Fruit fly (Drosophila melanogaster) whole organism, embryonic: Measurements from ENCODE around the gene CG31103.

Experiments
- Adf1 ChIP-seq: fragments of 200-800 bp; sonication (Bioruptor generic); IDR thresholded peaks from 2 replicates; pipeline ENCODE4 v1.3.6; 2022; ENCODE audit warnings: missing biosample characterization, missing genetic modification characterization
- BEAF-32 ChIP-seq: fragments of 200-800 bp; sonication (Bioruptor generic); optimal IDR thresholded peaks from 3 replicates; lab custom pipeline; 2017; ENCODE audit warnings: missing biosample characterization, missing genetic modification characterization, mild to moderate bottlenecking, moderate library complexity, missing genetic modification reagents
- Bgb ChIP-seq: fragments of 200-800 bp; sonication (Bioruptor generic); IDR thresholded peaks from 2 replicates; pipeline ENCODE4 v1.3.6; 2022; ENCODE audit warnings: missing biosample characterization, missing genetic modification characterization; ENCODE audit not compliant: partially characterized antibody
- CG11560 ChIP-seq: fragments of 200-800 bp; sonication (Bioruptor generic); IDR thresholded peaks from 3 replicates; pipeline ENCODE4 v1.3.6; 2022; ENCODE audit warnings: missing biosample characterization, missing genetic modification characterization
- CG12391 ChIP-seq: fragments of 200-800 bp; sonication (Bioruptor generic); optimal IDR thresholded peaks from 3 replicates; lab custom pipeline; 2018; ENCODE audit warnings: missing biosample characterization, mild to moderate bottlenecking, missing genetic modification characterization, moderate library complexity
- CG12769 ChIP-seq: fragments of 200-800 bp; sonication (Bioruptor generic); optimal IDR thresholded peaks from 2 replicates; lab custom pipeline; 2019; ENCODE audit warnings: missing biosample characterization, mild to moderate bottlenecking, missing genetic modification characterization, moderate library complexity
- CG13287 ChIP-seq: fragments of 200-800 bp; sonication (Bioruptor generic); IDR thresholded peaks from 2 replicates; pipeline ENCODE4 v1.3.6; 2022; ENCODE audit warnings: missing biosample characterization, missing genetic modification characterization; ENCODE audit not compliant: partially characterized antibody
- CG13894 ChIP-seq: fragments of 200-800 bp; sonication (Bioruptor generic); optimal IDR thresholded peaks from 3 replicates; lab custom pipeline; 2018; ENCODE audit warnings: missing biosample characterization, mild to moderate bottlenecking, missing genetic modification characterization, moderate library complexity
- CG16779 ChIP-seq: fragments of 200-800 bp; sonication (Bioruptor generic); IDR thresholded peaks from 2 replicates; pipeline ENCODE4 v1.3.6; 2022; ENCODE audit warnings: missing biosample characterization, missing genetic modification characterization
- CG17568 ChIP-seq: fragments of 200-800 bp; sonication (Bioruptor generic); optimal IDR thresholded peaks from 2 replicates; lab custom pipeline; 2018; ENCODE audit warnings: missing biosample characterization, mild to moderate bottlenecking, missing genetic modification characterization, moderate library complexity
- CG2116 ChIP-seq: fragments of 200-800 bp; sonication (Bioruptor generic); optimal IDR thresholded peaks from 3 replicates; lab custom pipeline; 2018; ENCODE audit warnings: missing biosample characterization, mild to moderate bottlenecking, missing genetic modification characterization
- CG30431 ChIP-seq: fragments of 200-800 bp; sonication (Bioruptor generic); optimal IDR thresholded peaks from 2 replicates; lab custom pipeline; 2017; ENCODE audit warnings: missing biosample characterization, missing genetic modification characterization
- CG32767 ChIP-seq: fragments of 200-800 bp; sonication (Bioruptor generic); IDR thresholded peaks from 2 replicates; pipeline ENCODE4 v1.3.6; 2022; ENCODE audit warnings: missing biosample characterization, missing genetic modification characterization
- CG34224 ChIP-seq: fragments of 200-800 bp; sonication (Bioruptor generic); IDR thresholded peaks from 3 replicates; pipeline ENCODE4 v1.3.6; 2022; ENCODE audit warnings: missing biosample characterization, missing genetic modification characterization; ENCODE audit not compliant: partially characterized antibody
- CG7372 ChIP-seq: fragments of 200-800 bp; sonication (Bioruptor generic); IDR thresholded peaks from 2 replicates; pipeline ENCODE4 v1.3.6; 2022; ENCODE audit warnings: missing biosample characterization, missing genetic modification characterization
- CG7839 ChIP-seq: fragments of 200-800 bp; sonication (Bioruptor generic); optimal IDR thresholded peaks from 3 replicates; lab custom pipeline; 2018; ENCODE audit warnings: missing biosample characterization, mild to moderate bottlenecking, missing genetic modification characterization, moderate library complexity
- CG9817 ChIP-seq: fragments of 200-800 bp; sonication (Bioruptor generic); optimal IDR thresholded peaks from 2 replicates; lab custom pipeline; 2018; ENCODE audit warnings: missing biosample characterization, mild to moderate bottlenecking, missing genetic modification characterization, moderate library complexity
- Dfd ChIP-seq, 2 experiments: fragments of >200 bp; optimal IDR thresholded peaks; 2 replicates each; lab custom pipeline; 2017; ENCODE audit warnings: missing biosample characterization in 2 of 2, missing genetic modification characterization in 2 of 2
- Drgx ChIP-seq: fragments of 200-800 bp; sonication (Bioruptor generic); IDR thresholded peaks from 2 replicates; pipeline ENCODE4 v1.3.6; 2022; ENCODE audit warnings: missing biosample characterization, missing genetic modification characterization
- H2.0 ChIP-seq: fragments of 200-800 bp; sonication (Bioruptor generic); IDR thresholded peaks from 2 replicates; pipeline ENCODE4 v1.3.6; 2022; ENCODE audit warnings: missing biosample characterization, missing genetic modification characterization
- HLH54F ChIP-seq: fragments of 200-800 bp; sonication (Bioruptor generic); optimal IDR thresholded peaks from 3 replicates; lab custom pipeline; 2016; ENCODE audit warnings: missing biosample characterization, missing genetic modification characterization
- Hand ChIP-seq: fragments of 200-800 bp; sonication (Bioruptor generic); optimal IDR thresholded peaks from 2 replicates; lab custom pipeline; 2017; ENCODE audit warnings: mild to moderate bottlenecking, missing biosample characterization, missing genetic modification reagents, missing genetic modification characterization
- Hmx ChIP-seq: fragments of 200-800 bp; sonication (Bioruptor generic); optimal IDR thresholded peaks from 2 replicates; lab custom pipeline; 2016; ENCODE audit warnings: missing biosample characterization, missing genetic modification characterization
- Lpt ChIP-seq: fragments of >200 bp; optimal IDR thresholded peaks from 2 replicates; lab custom pipeline; 2018; ENCODE audit warnings: missing biosample characterization, missing genetic modification characterization
- Med ChIP-seq: fragments of 200-800 bp; sonication (Bioruptor generic); peaks from one replicate; lab custom pipeline; 2016; ENCODE audit warnings: missing biosample characterization, missing genetic modification characterization, mild to moderate bottlenecking, inconsistent platforms, moderate library complexity
- NK7.1 ChIP-seq: fragments of 200-800 bp; sonication (Bioruptor generic); optimal IDR thresholded peaks from 3 replicates; lab custom pipeline; 2016; ENCODE audit warnings: missing biosample characterization, missing genetic modification characterization
- Sry-δ ChIP-seq: fragments of 200-800 bp; sonication (Bioruptor generic); optimal IDR thresholded peaks from 2 replicates; lab custom pipeline; 2016; ENCODE audit warnings: missing biosample characterization, missing genetic modification characterization
- abd-A ChIP-seq: fragments of 200-800 bp; sonication (Bioruptor generic); optimal IDR thresholded peaks from 3 replicates; lab custom pipeline; 2019; ENCODE audit warnings: missing biosample characterization, mild to moderate bottlenecking, missing genetic modification characterization, moderate library complexity
- amos ChIP-seq: fragments of 200-800 bp; sonication (Bioruptor generic); IDR thresholded peaks from 2 replicates; pipeline ENCODE4 v1.3.6; 2022; ENCODE audit warnings: missing biosample characterization, missing genetic modification characterization; ENCODE audit not compliant: partially characterized antibody
- bigmax ChIP-seq: fragments of 200-800 bp; sonication (Bioruptor generic); optimal IDR thresholded peaks from 2 replicates; lab custom pipeline; 2018; ENCODE audit warnings: missing biosample characterization, mild to moderate bottlenecking, missing genetic modification characterization
- crc ChIP-seq: fragments of 200-800 bp; sonication (Bioruptor generic); optimal IDR thresholded peaks from 2 replicates; lab custom pipeline; 2016; ENCODE audit warnings: missing biosample characterization, missing genetic modification characterization
- cwo ChIP-seq: fragments of 200-800 bp; sonication (Bioruptor generic); optimal IDR thresholded peaks from 3 replicates; lab custom pipeline; 2017; ENCODE audit warnings: missing biosample characterization, missing genetic modification characterization, mild to moderate bottlenecking, moderate library complexity, missing genetic modification reagents
- dmrt99B ChIP-seq: fragments of 200-800 bp; sonication (Bioruptor generic); optimal IDR thresholded peaks from 2 replicates; lab custom pipeline; 2018; ENCODE audit warnings: missing biosample characterization, mild to moderate bottlenecking, missing genetic modification characterization, moderate library complexity
- exex ChIP-seq: fragments of 200-800 bp; sonication (Bioruptor generic); optimal IDR thresholded peaks from 4 replicates; lab custom pipeline; 2018; ENCODE audit warnings: missing biosample characterization, mild to moderate bottlenecking, missing genetic modification characterization, moderate library complexity
- ftz-f1 ChIP-seq: fragments of 200-800 bp; sonication (Bioruptor generic); optimal IDR thresholded peaks from 2 replicates; lab custom pipeline; 2016; ENCODE audit warnings: missing biosample characterization, missing genetic modification characterization
- gfzf ChIP-seq: fragments of 200-800 bp; sonication (Bioruptor generic); optimal IDR thresholded peaks from 2 replicates; lab custom pipeline; 2016; ENCODE audit warnings: missing biosample characterization, mild to moderate bottlenecking, missing genetic modification characterization, moderate library complexity
- ham ChIP-seq: fragments of 200-800 bp; sonication (Bioruptor generic); IDR thresholded peaks from 2 replicates; pipeline ENCODE4 v1.3.6; 2022; ENCODE audit warnings: missing biosample characterization, missing genetic modification characterization
- ind ChIP-seq: fragments of 200-800 bp; sonication (Bioruptor generic); optimal IDR thresholded peaks from 3 replicates; lab custom pipeline; 2016; ENCODE audit warnings: missing biosample characterization, missing genetic modification characterization
- kni ChIP-seq: fragments of 200-800 bp; sonication (Bioruptor generic); optimal IDR thresholded peaks from 3 replicates; lab custom pipeline; 2017; ENCODE audit warnings: mild to moderate bottlenecking, missing biosample characterization, missing genetic modification reagents, missing genetic modification characterization
- knrl ChIP-seq: fragments of 200-800 bp; sonication (Bioruptor generic); IDR thresholded peaks from 3 replicates; pipeline ENCODE4 v1.3.6; 2022; ENCODE audit warnings: missing biosample characterization, missing genetic modification characterization; ENCODE audit not compliant: partially characterized antibody
- lab ChIP-seq: fragments of 200-800 bp; sonication (Bioruptor generic); optimal IDR thresholded peaks from 3 replicates; lab custom pipeline; 2017; ENCODE audit warnings: missing biosample characterization, missing genetic modification characterization, mild to moderate bottlenecking, moderate library complexity, missing genetic modification reagents
- mirr ChIP-seq: fragments of 200-800 bp; sonication (Bioruptor generic); optimal IDR thresholded peaks from 3 replicates; lab custom pipeline; 2018; ENCODE audit warnings: missing biosample characterization, mild to moderate bottlenecking, missing genetic modification characterization
- nmo ChIP-seq: fragments of 200-800 bp; sonication (Bioruptor generic); optimal IDR thresholded peaks from 2 replicates; lab custom pipeline; 2018; ENCODE audit warnings: missing biosample characterization, mild to moderate bottlenecking, missing genetic modification characterization, moderate library complexity
- repo ChIP-seq: fragments of 200-800 bp; sonication (Bioruptor generic); optimal IDR thresholded peaks from 2 replicates; lab custom pipeline; 2016; ENCODE audit warnings: missing biosample characterization, missing genetic modification characterization
- row ChIP-seq: fragments of 200-800 bp; sonication (Bioruptor generic); IDR thresholded peaks from 3 replicates; pipeline ENCODE4 v1.3.6; 2022; ENCODE audit warnings: missing biosample characterization, missing genetic modification characterization
- salm ChIP-seq: fragments of 200-800 bp; sonication (Bioruptor generic); optimal IDR thresholded peaks from 2 replicates; lab custom pipeline; 2018; ENCODE audit warnings: missing biosample characterization, mild to moderate bottlenecking, missing genetic modification characterization
- sd ChIP-seq: fragments of 200-800 bp; sonication (Bioruptor generic); optimal IDR thresholded peaks from 3 replicates; lab custom pipeline; 2018; ENCODE audit warnings: missing biosample characterization, mild to moderate bottlenecking, missing genetic modification characterization, moderate library complexity
- sug ChIP-seq: fragments of 200-800 bp; optimal IDR thresholded peaks from 2 replicates; lab custom pipeline; 2019; ENCODE audit warnings: missing biosample characterization, mild to moderate bottlenecking, missing genetic modification characterization, moderate library complexity
- tap ChIP-seq: fragments of 200-800 bp; optimal IDR thresholded peaks from 3 replicates; lab custom pipeline; 2019; ENCODE audit warnings: missing biosample characterization, mild to moderate bottlenecking, missing genetic modification characterization, moderate library complexity
- trem ChIP-seq: fragments of 200-800 bp; optimal IDR thresholded peaks from 3 replicates; lab custom pipeline; 2019; ENCODE audit warnings: missing biosample characterization, mild to moderate bottlenecking, missing genetic modification characterization, moderate library complexity
- vvl ChIP-seq: fragments of 200-800 bp; sonication (Bioruptor generic); IDR thresholded peaks from 2 replicates; pipeline ENCODE4 v1.3.6; 2022; ENCODE audit warnings: missing biosample characterization, missing genetic modification characterization
- yki ChIP-seq: fragments of >200 bp; optimal IDR thresholded peaks from 3 replicates; lab custom pipeline; 2018

Gene CG31103

dm6 chr3R:25235362-25235761, 16.2 kb downstream of the CG31103 start, which contains the start of gene Sil1 (continued):
- no peak for TF ChIP-seq dmrt99B (tag; lab: Kevin White, UChicago)
- TF ChIP-seq ind (GFP tag; lab: Kevin White, UChicago): no peak
- TF ChIP-seq H2.0 (GFP tag; lab: Robert Waterston, UW): no peak
- TF ChIP-seq CG9817 (tag; lab: Kevin White, UChicago): no peak
- TF ChIP-seq Sry-δ (GFP tag; lab: Kevin White, UChicago): no peak
- TF ChIP-seq trem: peak; percentile 45
- peak; percentile 31; the same call in 1 of the 3 replicates for TF ChIP-seq knrl
- no peak for TF ChIP-seq kni (GFP tag; lab: Kevin White, UChicago)
- no peak for TF ChIP-seq Hmx
- peak; percentile 9; the same call in 1 of the 2 replicates for TF ChIP-seq CG13287 (GFP tag; lab: Robert Waterston, UW)
- no peak for TF ChIP-seq bigmax (GFP tag; lab: Kevin White, UChicago)
- TF ChIP-seq Hand (GFP tag; lab: Kevin White, UChicago): no peak
- no peak for TF ChIP-seq yki (lab: Kevin White, UChicago)
- TF ChIP-seq salm (tag; lab: Kevin White, UChicago): no peak
- TF ChIP-seq CG32767 (GFP tag; lab: Robert Waterston, UW): no peak
- TF ChIP-seq Dfd (GFP tag; optimal IDR thresholded peaks at IDR 0.05; lab: Kevin White, UChicago): no peak
- no peak for TF ChIP-seq HLH54F (GFP tag; lab: Kevin White, UChicago)
- no peak for TF ChIP-seq CG11560 (tag; lab: Robert Waterston, UW)
- TF ChIP-seq gfzf (GFP tag; lab: Kevin White, UChicago): peak; percentile 76
- no peak for TF ChIP-seq exex
- no peak for TF ChIP-seq tap (tag; lab: Kevin White, UChicago)
- no peak for TF ChIP-seq CG17568
- TF ChIP-seq crc (GFP tag; lab: Kevin White, UChicago): no peak
- TF ChIP-seq amos (GFP tag; lab: Robert Waterston, UW): peak; percentile 33; the same call in 1 of the 2 replicates
- no peak for TF ChIP-seq CG12391 (tag; lab: Kevin White, UChicago)
- no peak for TF ChIP-seq CG16779 (GFP tag; lab: Robert Waterston, UW)
- TF ChIP-seq CG2116 (GFP tag; lab: Kevin White, UChicago): peak; percentile 26
- 0 out of 3 replicates have a peak, but pooled peaks have one; percentile 5 for TF ChIP-seq row (GFP tag; lab: Robert Waterston, UW)
- TF ChIP-seq lab (GFP tag; lab: Kevin White, UChicago): no peak
- TF ChIP-seq CG7372 (GFP tag; lab: Robert Waterston, UW): no peak
- no peak for TF ChIP-seq Lpt
- TF ChIP-seq Bgb (GFP tag; lab: Robert Waterston, UW): no peak
- peak; percentile 40 for TF ChIP-seq BEAF-32 (GFP tag; lab: Kevin White, UChicago)
- no peak for TF ChIP-seq repo
- TF ChIP-seq CG30431 (GFP tag; lab: Kevin White, UChicago): no peak
- no peak for TF ChIP-seq ham (GFP tag; lab: Robert Waterston, UW)
- TF ChIP-seq Drgx: no peak
- TF ChIP-seq NK7.1 (GFP tag; lab: Kevin White, UChicago): no peak
- TF ChIP-seq CG7839 (tag; lab: Kevin White, UChicago): no peak
- TF ChIP-seq ftz-f1 (GFP tag; lab: Kevin White, UChicago): no peak
- no peak for TF ChIP-seq nmo (GFP tag; lab: Kevin White, UChicago)

dm6 chr3R:25236121-25236520, 17.0 kb downstream of the CG31103 start:
- TF ChIP-seq Med (GFP tag; lab: Kevin White, UChicago): peak; percentile 65
- TF ChIP-seq sug: peak; percentile 3
- peak; percentile 4 for TF ChIP-seq CG13894 (tag; lab: Kevin White, UChicago)
- peak; percentile 43 for TF ChIP-seq mirr (GFP tag; lab: Kevin White, UChicago)
- peak; percentile 89 for TF ChIP-seq sd (tag; lab: Kevin White, UChicago)
- peak; percentile 30 for TF ChIP-seq CG12769 (tag; lab: Kevin White, UChicago)
- no peak for TF ChIP-seq Adf1 (GFP tag; lab: Robert Waterston, UW)
- no peak for TF ChIP-seq CG34224
- TF ChIP-seq abd-A: peak; percentile 62
- TF ChIP-seq vvl: peak; percentile 36; the same call in 1 of the 2 replicates
- TF ChIP-seq cwo (GFP tag; lab: Kevin White, UChicago): peak; percentile 52
